Worm (Caenorhabditis elegans) whole organism, midembryonic: ENCODE data around the gene C50C3.1.

Source experiments
- T22C8.4 ChIP-seq: fragments of 200-800 bp; sonication (Bioruptor generic); IDR thresholded peaks from 2 replicates; pipeline ENCODE4 v1.3.6; 2022; ENCODE audit warnings: missing genetic modification characterization, missing compliant biosample characterization
- cog-1 ChIP-seq: sonication (generic microtip); optimal IDR thresholded peaks from 2 replicates; lab custom pipeline; 2016; ENCODE audit warnings: missing genetic modification characterization, missing compliant biosample characterization
- flt-1 ChIP-seq: fragments of 200-800 bp; sonication (Bioruptor generic); IDR thresholded peaks from 2 replicates; pipeline ENCODE4 v1.3.6; 2022; ENCODE audit warnings: missing genetic modification characterization, missing compliant biosample characterization
- klf-2 ChIP-seq: fragments of 200-800 bp; sonication (Bioruptor generic); conservative IDR thresholded peaks from 2 replicates; pipeline ENCODE4 v1.3.6; 2022; ENCODE audit warnings: missing genetic modification reagents, missing genetic modification characterization, missing compliant biosample characterization
- med-1 ChIP-seq: sonication (generic microtip); optimal IDR thresholded peaks from 2 replicates; lab custom pipeline; 2017; ENCODE audit warnings: missing genetic modification characterization, mild to moderate bottlenecking, missing compliant biosample characterization, antibody characterized with exemption, missing genetic modification reagents; ENCODE audit not compliant: insufficient read depth
- ref-1 ChIP-seq: fragments of 200-800 bp; sonication (Bioruptor generic); conservative IDR thresholded peaks from 2 replicates; pipeline ENCODE4 v1.3.6; 2022; ENCODE audit warnings: missing genetic modification reagents, missing genetic modification characterization, missing compliant biosample characterization
- tab-1 ChIP-seq: fragments of 200-800 bp; sonication (Bioruptor generic); IDR thresholded peaks from 2 replicates; pipeline ENCODE4 v1.3.6; 2022; ENCODE audit warnings: missing genetic modification characterization, missing compliant biosample characterization
- ztf-23 ChIP-seq: fragments of 200-800 bp; sonication (Bioruptor generic); IDR thresholded peaks from 2 replicates; pipeline ENCODE4 v1.3.6; 2022; ENCODE audit warnings: missing genetic modification reagents, missing genetic modification characterization, missing compliant biosample characterization
- ztf-29 ChIP-seq: fragments of 200-800 bp; sonication (Bioruptor generic); IDR thresholded peaks from 2 replicates; pipeline ENCODE4 v1.3.6; 2022; ENCODE audit warnings: missing genetic modification reagents, missing genetic modification characterization, missing compliant biosample characterization

The C50C3.1 gene

ce11 chrIII:8224769-8225168 is 33.0 kb downstream of the C50C3.1 start, which contains the start of gene mob-4:
TSS of gene mob-4 (plus strand) at chrIII:8225097.
- no peak for TF ChIP-seq ztf-29 (GFP tag; lab: Robert Waterston, UW)
- TF ChIP-seq flt-1 (GFP tag; lab: Robert Waterston, UW) = no peak
- no peak for TF ChIP-seq T22C8.4 (GFP tag; lab: Robert Waterston, UW)
- no peak for TF ChIP-seq med-1 (GFP tag; lab: Kevin White, UChicago)
- no peak for TF ChIP-seq cog-1 (tag; lab: Kevin White, UChicago)
- TF ChIP-seq ztf-23 (GFP tag; lab: Robert Waterston, UW) = no peak
- TF ChIP-seq tab-1 (GFP tag; lab: Robert Waterston, UW) = no peak
- no peak for TF ChIP-seq ref-1 (GFP tag; lab: Robert Waterston, UW)
- no peak for TF ChIP-seq klf-2 (GFP tag; lab: Robert Waterston, UW)

- TF ChIP-seq flt-1 (GFP tag; lab: Robert Waterston, UW) (no peak), T22C8.4 (GFP tag; lab: Robert Waterston, UW) (no peak), klf-2 (GFP tag; lab: Robert Waterston, UW) (no peak), ztf-23 (GFP tag; lab: Robert Waterston, UW) (no peak), cog-1 (tag; lab: Kevin White, UChicago) (no peak), ref-1 (GFP tag; lab: Robert Waterston, UW) (no peak)
Observed at ce11 chrIII:8226178-8226577, 34.4 kb downstream of the C50C3.1 start, which contains the start of gene rfs-1. TSS of gene rfs-1 (plus strand) at chrIII:8226478.

ce11 chrIII:8227511-8227910 is 35.7 kb downstream of the C50C3.1 start, which contains the start of gene fbxl-1:
TSS of gene fbxl-1 (plus strand) at chrIII:8227830.
- TF ChIP-seq flt-1 (GFP tag; lab: Robert Waterston, UW) (peak; percentile 63), med-1 (GFP tag; lab: Kevin White, UChicago) (no peak)

ce11 chrIII:8228916-8229315 is 37.1 kb downstream of the C50C3.1 start:
- TF ChIP-seq T22C8.4 (GFP tag; lab: Robert Waterston, UW) (no peak), flt-1 (GFP tag; lab: Robert Waterston, UW) (no peak), klf-2 (GFP tag; lab: Robert Waterston, UW) (no peak), tab-1 (GFP tag; lab: Robert Waterston, UW) (no peak), cog-1 (tag; lab: Kevin White, UChicago) (no peak), ztf-23 (GFP tag; lab: Robert Waterston, UW) (no peak), ref-1 (GFP tag; lab: Robert Waterston, UW) (no peak), ztf-29 (GFP tag; lab: Robert Waterston, UW) (no peak), med-1 (GFP tag; lab: Kevin White, UChicago) (no peak)

- no peak for TF ChIP-seq ztf-23 (GFP tag; lab: Robert Waterston, UW)
Observed at ce11 chrIII:8229480-8229879, 37.7 kb downstream of the C50C3.1 start.

- TF ChIP-seq klf-2 (GFP tag; lab: Robert Waterston, UW) (no peak), T22C8.4 (GFP tag; lab: Robert Waterston, UW) (no peak), ref-1 (GFP tag; lab: Robert Waterston, UW) (no peak), cog-1 (tag; lab: Kevin White, UChicago) (no peak), tab-1 (GFP tag; lab: Robert Waterston, UW) (no peak), ztf-23 (GFP tag; lab: Robert Waterston, UW) (no peak), med-1 (GFP tag; lab: Kevin White, UChicago) (no peak), flt-1 (GFP tag; lab: Robert Waterston, UW) (no peak), ztf-29 (GFP tag; lab: Robert Waterston, UW) (no peak)
Observed at ce11 chrIII:8232634-8233033, 40.8 kb downstream of the C50C3.1 start, which contains the start of gene henn-1. TSS of gene henn-1 (plus strand) at chrIII:8232651.

- TF ChIP-seq ztf-23 (GFP tag; lab: Robert Waterston, UW) (no peak), ztf-29 (GFP tag; lab: Robert Waterston, UW) (no peak), T22C8.4 (GFP tag; lab: Robert Waterston, UW) (no peak)
Observed at ce11 chrIII:8235358-8235757, 43.6 kb downstream of the C50C3.1 start, which contains the start of gene C02F5.14. TSS of gene C02F5.14 (minus strand) at chrIII:8235514.

ce11 chrIII:8235880-8236279 is 44.1 kb downstream of the C50C3.1 start, which contains the start of gene C02F5.5:
TSS of gene C02F5.5 (plus strand) at chrIII:8236180.
- no peak for TF ChIP-seq ref-1 (GFP tag; lab: Robert Waterston, UW)
- no peak for TF ChIP-seq tab-1 (GFP tag; lab: Robert Waterston, UW)
- no peak for TF ChIP-seq cog-1 (tag; lab: Kevin White, UChicago)

- TF ChIP-seq med-1 (GFP tag; lab: Kevin White, UChicago) (no peak), flt-1 (GFP tag; lab: Robert Waterston, UW) (no peak), ztf-29 (GFP tag; lab: Robert Waterston, UW) (no peak), tab-1 (GFP tag; lab: Robert Waterston, UW) (no peak), T22C8.4 (GFP tag; lab: Robert Waterston, UW) (no peak), ztf-23 (GFP tag; lab: Robert Waterston, UW) (no peak), klf-2 (GFP tag; lab: Robert Waterston, UW) (no peak), ref-1 (GFP tag; lab: Robert Waterston, UW) (no peak), cog-1 (tag; lab: Kevin White, UChicago) (no peak)
Observed at ce11 chrIII:8237827-8238226, 46.0 kb downstream of the C50C3.1 start, which contains the start of gene tsp-2. TSS of gene tsp-2 (minus strand) at chrIII:8237935.

ce11 chrIII:8239325-8239724 is 47.5 kb downstream of the C50C3.1 start, which contains the start of gene tsp-1:
TSS of gene tsp-1 (minus strand) at chrIII:8239423.
- TF ChIP-seq flt-1 (GFP tag; lab: Robert Waterston, UW) (no peak), ref-1 (GFP tag; lab: Robert Waterston, UW) (no peak), klf-2 (GFP tag; lab: Robert Waterston, UW) (no peak), ztf-23 (GFP tag; lab: Robert Waterston, UW) (no peak), med-1 (GFP tag; lab: Kevin White, UChicago) (no peak), cog-1 (tag; lab: Kevin White, UChicago) (no peak), tab-1 (GFP tag; lab: Robert Waterston, UW) (no peak), ztf-29 (GFP tag; lab: Robert Waterston, UW) (no peak), T22C8.4 (GFP tag; lab: Robert Waterston, UW) (no peak)
